Worm (Caenorhabditis elegans) whole organism, L1 larva: ENCODE data around the gene F47B8.2.

Experiments
- C04F5.9 ChIP-seq: sonication (generic microtip); optimal IDR thresholded peaks from 2 replicates; lab custom pipeline; 2016; ENCODE audit warnings: missing genetic modification characterization, missing compliant biosample characterization
- C34B4.2 ChIP-seq: sonication (generic microtip); optimal IDR thresholded peaks from 2 replicates; lab custom pipeline; 2017; ENCODE audit warnings: mild to moderate bottlenecking, missing genetic modification characterization, missing compliant biosample characterization
- aly-2 ChIP-seq: fragments of 150-350 bp; optimal IDR thresholded peaks from 2 replicates; lab custom pipeline; 2014; ENCODE audit warnings: missing biosample characterization, missing genetic modification characterization
- blmp-1 ChIP-seq: fragments of 150-350 bp; optimal IDR thresholded peaks from 2 replicates; lab custom pipeline; 2014; ENCODE audit warnings: missing biosample characterization, missing genetic modification characterization
- ceh-8 ChIP-seq: fragments of 200-800 bp; sonication (Bioruptor generic); optimal IDR thresholded peaks from 2 replicates; lab custom pipeline; 2018; ENCODE audit warnings: mild to moderate bottlenecking, missing genetic modification characterization, moderate library complexity, missing compliant biosample characterization
- ceh-88 ChIP-seq: fragments of 200-800 bp; sonication (Bioruptor generic); IDR thresholded peaks from 2 replicates; pipeline ENCODE4 v1.3.6; 2022; ENCODE audit warnings: missing genetic modification characterization, missing compliant biosample characterization
- ceh-90 ChIP-seq: sonication (generic microtip); optimal IDR thresholded peaks from 2 replicates; lab custom pipeline; 2016; ENCODE audit warnings: missing genetic modification characterization, missing compliant biosample characterization
- ces-1 ChIP-seq: fragments of 150-350 bp; optimal IDR thresholded peaks from 2 replicates; lab custom pipeline; 2014; ENCODE audit warnings: missing biosample characterization, missing genetic modification reagents, missing genetic modification characterization
- efl-1 ChIP-seq, 4 experiments: fragments of 150-350 bp; optimal IDR thresholded peaks in 3 of 4; peaks in 1 of 4; 1 replicate in 1 of 4; 2 replicates in 3 of 4; lab custom pipeline; 2014; ENCODE audit warnings: missing biosample characterization in 2 of 4, missing genetic modification characterization in 2 of 4, missing genetic modification reagents in 2 of 4
- efl-3 ChIP-seq: fragments of 200-800 bp; sonication (Bioruptor generic); optimal IDR thresholded peaks from 2 replicates; lab custom pipeline; 2018; ENCODE audit warnings: mild to moderate bottlenecking, missing genetic modification characterization, missing compliant biosample characterization
- elt-2 ChIP-seq: sonication (generic microtip); optimal IDR thresholded peaks from 2 replicates; lab custom pipeline; 2016; ENCODE audit warnings: missing genetic modification characterization, mild to moderate bottlenecking, inconsistent platforms, missing compliant biosample characterization, missing genetic modification reagents
- elt-3 ChIP-seq, 6 experiments: fragments of 150-350 bp in 1 of 6; sonication (generic microtip); optimal IDR thresholded peaks; 2 replicates each; lab custom pipeline; 2017 to 2018; ENCODE audit warnings: missing biosample characterization in 6 of 6, missing genetic modification characterization in 6 of 6, inconsistent platforms in 1 of 6
- hpl-2 ChIP-seq: fragments of 150-350 bp; optimal IDR thresholded peaks from 2 replicates; lab custom pipeline; 2014; ENCODE audit warnings: missing biosample characterization, missing genetic modification reagents, missing genetic modification characterization
- irx-1 ChIP-seq: sonication (generic microtip); optimal IDR thresholded peaks from 2 replicates; lab custom pipeline; 2016; ENCODE audit warnings: missing genetic modification characterization, missing compliant biosample characterization
- isw-1 ChIP-seq: fragments of 200-800 bp; sonication (Bioruptor generic); IDR thresholded peaks from 2 replicates; pipeline ENCODE4 v1.3.6; 2022; ENCODE audit warnings: missing genetic modification characterization, missing compliant biosample characterization
- lin-13 ChIP-seq: fragments of 150-350 bp; optimal IDR thresholded peaks from 2 replicates; lab custom pipeline; 2014; ENCODE audit warnings: missing biosample characterization, missing genetic modification reagents, missing genetic modification characterization
- lin-39 ChIP-seq: fragments of 150-350 bp; optimal IDR thresholded peaks from 2 replicates; lab custom pipeline; 2014; ENCODE audit warnings: missing biosample characterization, missing genetic modification reagents, missing genetic modification characterization
- mep-1 ChIP-seq: fragments of 150-350 bp; optimal IDR thresholded peaks from 2 replicates; lab custom pipeline; 2014; ENCODE audit warnings: missing biosample characterization, missing genetic modification characterization
- nhr-12 ChIP-seq: sonication (generic microtip); optimal IDR thresholded peaks from 2 replicates; lab custom pipeline; 2017; ENCODE audit warnings: missing biosample characterization, missing genetic modification characterization
- nhr-19 ChIP-seq: fragments of 200-800 bp; sonication (Bioruptor generic); conservative IDR thresholded peaks from 2 replicates; pipeline ENCODE4 v1.3.6; 2022; ENCODE audit warnings: missing genetic modification characterization, missing compliant biosample characterization
- nhr-20 ChIP-seq: sonication (generic microtip); optimal IDR thresholded peaks from 2 replicates; lab custom pipeline; 2016; ENCODE audit warnings: mild to moderate bottlenecking, missing genetic modification characterization, missing compliant biosample characterization
- nhr-237 ChIP-seq: fragments of 150-350 bp; optimal IDR thresholded peaks from 2 replicates; lab custom pipeline; 2014; ENCODE audit warnings: missing biosample characterization, missing genetic modification characterization
- nhr-71 ChIP-seq: sonication (generic microtip); optimal IDR thresholded peaks from 2 replicates; lab custom pipeline; 2016; ENCODE audit warnings: mild to moderate bottlenecking, missing genetic modification characterization, moderate library complexity, missing compliant biosample characterization
- nhr-76 ChIP-seq: sonication (generic microtip); optimal IDR thresholded peaks from 2 replicates; lab custom pipeline; 2017; ENCODE audit warnings: missing biosample characterization, missing genetic modification characterization
- nhr-77 ChIP-seq: fragments of 150-350 bp; optimal IDR thresholded peaks from 2 replicates; lab custom pipeline; 2014; ENCODE audit warnings: missing biosample characterization, missing genetic modification characterization
- nhr-84 ChIP-seq: sonication (generic microtip); optimal IDR thresholded peaks from 2 replicates; lab custom pipeline; 2017; ENCODE audit warnings: missing biosample characterization, missing genetic modification characterization
- nhr-85 ChIP-seq: sonication (generic microtip); peaks from one replicate; lab custom pipeline; 2016; ENCODE audit warnings: missing genetic modification characterization, inconsistent platforms, missing compliant biosample characterization
- nhr-90 ChIP-seq: sonication (generic microtip); optimal IDR thresholded peaks from 2 replicates; lab custom pipeline; 2016; ENCODE audit warnings: mild to moderate bottlenecking, missing genetic modification characterization, missing compliant biosample characterization; ENCODE audit not compliant: poor library complexity
- pag-3 ChIP-seq: sonication (generic microtip); optimal IDR thresholded peaks from 2 replicates; lab custom pipeline; 2017; ENCODE audit warnings: missing genetic modification characterization, mild to moderate bottlenecking, missing compliant biosample characterization, antibody characterized with exemption, borderline replicate concordance; ENCODE audit not compliant: insufficient read depth
- pax-3 ChIP-seq: fragments of 200-800 bp; sonication (Bioruptor generic); optimal IDR thresholded peaks from 2 replicates; lab custom pipeline; 2018; ENCODE audit warnings: mild to moderate bottlenecking, missing genetic modification characterization, moderate library complexity, missing compliant biosample characterization
- pqm-1 ChIP-seq: sonication (generic microtip); optimal IDR thresholded peaks from 3 replicates; lab custom pipeline; 2017; ENCODE audit warnings: missing biosample characterization, missing genetic modification characterization
- skn-1 ChIP-seq: fragments of 150-350 bp; optimal IDR thresholded peaks from 2 replicates; lab custom pipeline; 2014; ENCODE audit warnings: missing biosample characterization, missing genetic modification characterization
- snu-23 ChIP-seq: sonication (generic microtip); optimal IDR thresholded peaks from 2 replicates; lab custom pipeline; 2016; ENCODE audit warnings: missing genetic modification characterization, missing compliant biosample characterization
- sptf-1 ChIP-seq: fragments of 150-350 bp; optimal IDR thresholded peaks from 2 replicates; lab custom pipeline; 2014; ENCODE audit warnings: missing biosample characterization, missing genetic modification characterization
- tbx-2 ChIP-seq: sonication (generic microtip); optimal IDR thresholded peaks from 2 replicates; lab custom pipeline; 2016; ENCODE audit warnings: missing genetic modification characterization, missing compliant biosample characterization
- tlp-1 ChIP-seq: fragments of 150-350 bp; optimal IDR thresholded peaks from 2 replicates; lab custom pipeline; 2014; ENCODE audit warnings: missing biosample characterization, missing genetic modification characterization
- unc-130 ChIP-seq: fragments of 150-350 bp; optimal IDR thresholded peaks from 2 replicates; lab custom pipeline; 2017; ENCODE audit warnings: missing biosample characterization, missing genetic modification characterization, inconsistent platforms
- unc-98 ChIP-seq: fragments of 200-800 bp; sonication (Bioruptor generic); IDR thresholded peaks from 2 replicates; pipeline ENCODE4 v1.3.6; 2022; ENCODE audit warnings: missing genetic modification characterization, missing compliant biosample characterization

The F47B8.2 gene

DNA sequence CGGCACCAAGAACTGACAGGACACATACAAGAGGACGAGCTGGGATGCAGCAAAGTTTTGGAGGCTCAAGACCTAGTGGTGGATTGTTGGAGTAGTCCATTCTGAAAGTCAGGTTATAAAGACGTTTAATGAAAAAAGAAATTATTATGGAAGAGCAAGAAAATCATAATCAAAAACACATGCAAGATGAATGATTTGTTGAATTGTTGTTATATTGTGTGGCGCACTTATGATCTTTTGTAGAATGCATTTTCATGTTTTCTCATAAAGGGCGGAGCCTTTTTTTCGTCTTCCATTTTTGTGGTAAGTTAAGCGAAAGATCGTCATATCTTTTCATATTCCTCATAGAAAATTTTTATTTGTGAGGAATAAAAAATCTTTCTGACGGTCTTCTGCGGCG lies at the start of gene F47B8.2:
Gene F47B8.2 (minus strand): TSS at position 101 of the 400 bp plus-strand sequence.
- TF ChIP-seq mep-1 (tag; lab: Kevin White, UChicago) (no peak), isw-1 (GFP tag; lab: Robert Waterston, UW) (no peak), tbx-2 (tag; lab: Kevin White, UChicago) (no peak), tlp-1 (no peak), blmp-1 (no peak), sptf-1 (tag; lab: Kevin White, UChicago) (no peak), nhr-19 (GFP tag; lab: Robert Waterston, UW) (no peak), elt-2 (no peak), nhr-71 (tag; lab: Kevin White, UChicago) (no peak), efl-1 (optimal IDR thresholded peaks at IDR 0.05; lab: Kevin White, UChicago) (no peak), efl-1 (GFP tag; optimal IDR thresholded peaks at IDR 0.05 in 1 of 2; lab: Kevin White, UChicago) (no peak), ceh-88 (GFP tag; lab: Robert Waterston, UW) (no peak), nhr-12 (tag; lab: Kevin White, UChicago) (no peak), nhr-77 (no peak), pqm-1 (no peak), nhr-20 (tag; lab: Kevin White, UChicago) (no peak), nhr-76 (tag; lab: Kevin White, UChicago) (no peak), skn-1 (tag; lab: Kevin White, UChicago) (no peak), efl-3 (GFP tag; lab: Kevin White, UChicago) (no peak), C34B4.2 (tag; lab: Kevin White, UChicago) (no peak)
- TF ChIP-seq, all 84 proteins: peak for 0

DNA sequence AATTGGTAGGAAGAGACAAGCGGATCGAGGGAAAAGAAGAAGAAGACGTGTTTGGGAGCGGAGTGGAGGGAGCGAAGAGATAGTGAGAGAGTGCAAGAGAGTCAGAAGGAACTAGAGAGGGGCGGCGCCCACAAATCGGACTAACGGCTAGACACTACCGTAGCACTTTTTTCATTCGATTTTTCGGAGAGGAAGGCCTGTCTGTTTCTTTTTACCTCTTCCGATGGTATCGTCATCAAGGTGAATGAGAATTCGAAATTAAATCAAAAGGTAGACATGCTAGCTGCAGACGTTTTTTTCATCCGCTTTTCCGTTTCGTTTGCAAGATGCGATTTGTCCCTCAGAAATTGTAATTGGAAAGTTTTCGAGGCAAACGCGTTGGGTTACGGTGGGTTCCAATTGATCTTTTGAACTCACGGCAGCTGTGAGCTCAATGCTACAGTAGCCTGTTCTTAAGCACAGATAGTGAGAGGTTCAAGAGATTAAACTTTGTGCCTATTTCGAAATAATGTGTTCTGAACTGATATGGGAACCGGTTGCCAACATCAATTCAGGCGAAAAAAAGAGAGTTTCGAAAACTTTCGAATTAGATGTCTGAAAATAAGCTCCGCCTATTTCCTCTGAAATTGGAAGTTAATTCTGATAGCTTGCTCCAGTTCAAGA lies 48.3 kb upstream of the F47B8.2 start:
- TF ChIP-seq nhr-20 (tag; lab: Kevin White, UChicago) (no peak), ceh-90 (tag; lab: Kevin White, UChicago) (no peak), nhr-85 (tag; lab: Kevin White, UChicago) (no peak), nhr-19 (GFP tag; lab: Robert Waterston, UW) (no peak), lin-39 (no peak), nhr-84 (no peak), snu-23 (no peak), nhr-76 (tag; lab: Kevin White, UChicago) (no peak), hpl-2 (GFP tag; lab: Kevin White, UChicago) (no peak), ces-1 (GFP tag; lab: Kevin White, UChicago) (no peak)

DNA sequence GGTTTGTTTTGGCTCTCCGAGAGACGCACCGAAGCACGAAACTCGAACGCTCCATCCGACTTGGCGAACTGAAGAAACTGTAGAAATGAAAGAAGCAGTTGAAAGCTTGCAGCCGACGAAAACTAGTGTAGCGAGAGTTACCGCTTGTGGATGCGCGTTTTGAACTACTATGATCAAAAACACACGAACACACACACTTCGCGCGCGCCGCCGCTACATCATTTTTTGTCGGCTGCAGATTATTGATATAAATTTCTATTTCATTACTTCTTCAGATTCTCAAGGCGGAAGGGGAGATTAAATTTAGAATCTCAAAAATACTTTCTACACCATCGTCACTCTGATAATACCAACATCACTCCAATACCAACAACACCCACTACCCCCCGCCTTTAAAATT lies 45.5 kb upstream of the F47B8.2 start:
- TF ChIP-seq lin-13 (GFP tag; lab: Kevin White, UChicago) = no peak
- no peak for TF ChIP-seq C04F5.9 (tag; lab: Kevin White, UChicago)
- no peak for TF ChIP-seq ceh-8 (GFP tag; lab: Kevin White, UChicago)
- no peak for TF ChIP-seq ceh-90 (tag; lab: Kevin White, UChicago)
- TF ChIP-seq elt-3 (tag; optimal IDR thresholded peaks at IDR 0.05; lab: Kevin White, UChicago) = no peak
- no peak for TF ChIP-seq pax-3 (tag; lab: Kevin White, UChicago)
- no peak for TF ChIP-seq lin-39
- no peak for TF ChIP-seq efl-1 (optimal IDR thresholded peaks at IDR 0.05; lab: Kevin White, UChicago)
- TF ChIP-seq efl-1 (GFP tag; optimal IDR thresholded peaks at IDR 0.05 in 1 of 2; lab: Kevin White, UChicago) = no peak
- no peak for TF ChIP-seq pag-3
- no peak for TF ChIP-seq irx-1 (tag; lab: Kevin White, UChicago)
- TF ChIP-seq nhr-19 (GFP tag; lab: Robert Waterston, UW) = no peak
- no peak for TF ChIP-seq unc-130 (tag; lab: Kevin White, UChicago)
- no peak for TF ChIP-seq nhr-84
- no peak for TF ChIP-seq aly-2 (tag; lab: Kevin White, UChicago)
- no peak for TF ChIP-seq unc-98 (GFP tag; lab: Robert Waterston, UW)
- TF ChIP-seq nhr-237 (tag; lab: Kevin White, UChicago) = no peak
- TF ChIP-seq nhr-90 (tag; lab: Kevin White, UChicago) = no peak
